Worm (Caenorhabditis elegans): ENCODE results near the gene C25H3.17.

C25H3.17 gene

DNA sequence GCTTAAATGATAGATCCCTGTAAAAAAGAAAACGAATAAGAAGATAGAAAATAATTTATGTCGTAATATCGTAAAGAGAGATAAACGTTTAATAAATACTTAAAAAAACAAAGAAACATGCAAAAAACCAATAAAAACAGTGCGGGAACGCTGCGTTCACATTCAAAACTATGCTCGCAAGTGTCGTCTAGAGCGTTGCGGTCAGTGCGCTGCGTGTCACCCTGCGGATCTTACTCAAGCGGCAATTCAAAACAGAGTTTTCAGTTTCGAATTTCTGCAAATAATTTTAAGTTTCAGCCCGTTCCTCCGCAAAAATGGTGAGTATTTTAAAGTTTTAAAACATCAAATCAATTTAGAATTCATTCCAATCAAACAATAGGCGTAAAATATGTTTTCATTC, 45.3 kb upstream of the C25H3.17 start, which contains the start of the genes tiar-1 and lelo-4 (continued):
- TF ChIP-seq zfp-2 (tag; optimal IDR thresholded peaks at IDR 0.05) (peak; percentile 18), pha-4 (GFP tag; IDR thresholded peaks at IDR 0.05) (no peak), pha-4 (tag; optimal IDR thresholded peaks at IDR 0.05) (peak; percentile 85), dpl-1 (GFP tag; optimal IDR thresholded peaks at IDR 0.05) (peak; percentile 90), lin-38 (GFP tag; IDR thresholded peaks at IDR 0.05) (peak; percentile 53), ZK546.5 (tag; optimal IDR thresholded peaks at IDR 0.05) (peak in 1 of 2 experiments; percentile 84), mep-1 (tag; optimal IDR thresholded peaks at IDR 0.05) (peak; percentile 55), lsy-2 (tag; optimal IDR thresholded peaks at IDR 0.05) (peak in 1 of 2 experiments; percentile 83), snpc-1.2 (GFP tag; IDR thresholded peaks at IDR 0.05) (no peak), T20F7.1 (GFP tag; optimal IDR thresholded peaks at IDR 0.05) (no peak), dve-1 (tag; optimal IDR thresholded peaks at IDR 0.05; ENCODE audit: insufficient read depth) (peak; percentile 58), ceh-32 (tag; optimal IDR thresholded peaks at IDR 0.05; ENCODE audit: poor library complexity) (no peak), F44E2.7 (GFP tag; IDR thresholded peaks at IDR 0.05) (no peak), arid-1 (GFP tag; conservative IDR thresholded peaks at IDR 0.05) (0 out of 2 replicates have a peak, but pooled peaks have one; percentile 27)

DNA sequence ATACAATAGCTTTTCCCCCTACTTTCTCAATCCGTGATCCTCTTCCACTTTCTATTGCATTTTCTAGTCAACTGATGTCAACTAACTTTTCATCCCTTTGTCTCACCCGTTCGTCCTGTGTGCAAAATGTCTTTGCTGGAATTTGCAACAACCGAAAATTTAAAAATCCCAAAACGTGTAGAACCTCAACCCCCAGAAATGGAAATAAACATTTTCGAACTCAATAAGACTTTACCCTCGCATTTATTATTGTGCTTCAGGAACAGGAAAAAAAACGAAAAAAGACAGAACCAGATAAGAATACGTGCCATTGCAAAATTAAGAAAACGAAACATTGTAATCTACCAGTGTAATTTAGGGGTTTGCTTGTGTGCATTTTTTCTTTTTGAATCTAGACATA, 42.6 kb upstream of the C25H3.17 start:
- TF ChIP-seq unc-62 (GFP tag; optimal IDR thresholded peaks at IDR 0.05 in 1 of 2), result no peak
- TF ChIP-seq unc-62 (tag; optimal IDR thresholded peaks at IDR 0.05), result no peak
- TF ChIP-seq ZK337.2 (GFP tag; IDR thresholded peaks at IDR 0.05), result no peak
- TF ChIP-seq mdl-1 (tag; optimal IDR thresholded peaks at IDR 0.05), result no peak
- TF ChIP-seq nhr-77 (tag; optimal IDR thresholded peaks at IDR 0.05), result no peak
- TF ChIP-seq hif-1 (tag; optimal IDR thresholded peaks at IDR 0.05), result no peak
- no peak for TF ChIP-seq nhr-111 (GFP tag; optimal IDR thresholded peaks at IDR 0.05)
- no peak for TF ChIP-seq cey-2 (tag; optimal IDR thresholded peaks at IDR 0.05; ENCODE audit: borderline replicate concordance, insufficient read depth)
- no peak for TF ChIP-seq nhr-41 (GFP tag; IDR thresholded peaks at IDR 0.05)
- no peak for TF ChIP-seq hlh-11 (tag; optimal IDR thresholded peaks at IDR 0.05)
- TF ChIP-seq pqm-1 (tag; optimal IDR thresholded peaks at IDR 0.05), result no peak
- TF ChIP-seq madf-9 (GFP tag; conservative IDR thresholded peaks at IDR 0.05), result no peak
- TF ChIP-seq mxl-2 (GFP tag; conservative IDR thresholded peaks at IDR 0.05), result no peak
- TF ChIP-seq arid-1 (GFP tag; conservative IDR thresholded peaks at IDR 0.05), result 0 out of 2 replicates have a peak, but pooled peaks have one; percentile 20
- no peak for TF ChIP-seq spr-3 (GFP tag; optimal IDR thresholded peaks at IDR 0.05)
- TF ChIP-seq php-3 (GFP tag; IDR thresholded peaks at IDR 0.05), result 0 out of 2 replicates have a peak, but pooled peaks have one; percentile 25
- no peak for TF ChIP-seq Y105C5A.15 (GFP tag; IDR thresholded peaks at IDR 0.05)
- TF ChIP-seq aly-2 (tag; optimal IDR thresholded peaks at IDR 0.05), result no peak
- TF ChIP-seq Y48G9A.11 (GFP tag; IDR thresholded peaks at IDR 0.05), result peak; percentile 26; the same call in 1 of the 2 replicates
- no peak for TF ChIP-seq ceh-82 (tag; optimal IDR thresholded peaks at IDR 0.05)
- no peak for TF ChIP-seq dpl-1 (GFP tag; optimal IDR thresholded peaks at IDR 0.05)
- no peak for TF ChIP-seq mdt-29 (GFP tag; IDR thresholded peaks at IDR 0.05)
- no peak for TF ChIP-seq egl-27 (tag; optimal IDR thresholded peaks at IDR 0.05)
- TF ChIP-seq daf-16 (GFP tag; optimal IDR thresholded peaks at IDR 0.05), result no peak
- TF ChIP-seq daf-16 (tag; optimal IDR thresholded peaks at IDR 0.05), result no peak
- no peak for TF ChIP-seq ztf-11 (tag; optimal IDR thresholded peaks at IDR 0.05)
- no peak for TF ChIP-seq R02D3.7 (tag; optimal IDR thresholded peaks at IDR 0.05)
- no peak for TF ChIP-seq snpc-4 (tag; optimal IDR thresholded peaks at IDR 0.05)
- TF ChIP-seq attf-4 (tag; optimal IDR thresholded peaks at IDR 0.05), result no peak
- no peak for TF ChIP-seq nhr-76 (tag; optimal IDR thresholded peaks at IDR 0.05)
- TF ChIP-seq dve-1 (tag; optimal IDR thresholded peaks at IDR 0.05; ENCODE audit: insufficient read depth), result no peak
- no peak for TF ChIP-seq zfp-2 (tag; optimal IDR thresholded peaks at IDR 0.05)
- no peak for TF ChIP-seq F10B5.3 (tag; optimal IDR thresholded peaks at IDR 0.05)
- TF ChIP-seq Y75B8A.6 (GFP tag; IDR thresholded peaks at IDR 0.05), result no peak
- TF ChIP-seq D1046.2 (GFP tag; IDR thresholded peaks at IDR 0.05), result no peak
- TF ChIP-seq daf-8 (GFP tag; IDR thresholded peaks at IDR 0.05), result no peak
- TF ChIP-seq lir-3 (tag; optimal IDR thresholded peaks at IDR 0.05), result no peak
- TF ChIP-seq madf-5 (GFP tag; IDR thresholded peaks at IDR 0.05), result no peak
- TF ChIP-seq saeg-2 (GFP tag; IDR thresholded peaks at IDR 0.05), result no peak
- TF ChIP-seq nhr-28 (tag; optimal IDR thresholded peaks at IDR 0.05), result no peak

Data from whole organism, L4 larva.